Fruit fly (Drosophila melanogaster) whole organism, prepupa: Measurements from ENCODE around the gene CG34376.

Experiments
- Blimp-1 ChIP-seq: fragments of 200-800 bp; sonication (Bioruptor generic); optimal IDR thresholded peaks from 3 replicates; lab custom pipeline; 2017; ENCODE audit warnings: missing biosample characterization, missing genetic modification characterization, mild to moderate bottlenecking, moderate library complexity, missing genetic modification reagents
- CG10631 ChIP-seq: fragments of 200-800 bp; sonication (Bioruptor generic); optimal IDR thresholded peaks from 2 replicates; lab custom pipeline; 2016; ENCODE audit warnings: missing biosample characterization, missing genetic modification characterization
- CG11294 ChIP-seq: fragments of 200-800 bp; sonication (Bioruptor generic); IDR thresholded peaks from 2 replicates; pipeline ENCODE4 v1.3.6; 2022; ENCODE audit warnings: missing biosample characterization, missing genetic modification characterization
- CG11762 ChIP-seq: fragments of 200-800 bp; sonication (Bioruptor generic); optimal IDR thresholded peaks from 3 replicates; lab custom pipeline; 2016; ENCODE audit warnings: missing biosample characterization, missing genetic modification characterization; ENCODE audit not compliant: insufficient read depth
- CG15336 ChIP-seq: fragments of 200-800 bp; sonication (Bioruptor generic); IDR thresholded peaks from 2 replicates; pipeline ENCODE4 v1.3.6; 2022; ENCODE audit warnings: missing biosample characterization, missing genetic modification characterization
- CG1621 ChIP-seq: fragments of 200-800 bp; sonication (Bioruptor generic); optimal IDR thresholded peaks from 3 replicates; lab custom pipeline; 2018; ENCODE audit warnings: missing biosample characterization, mild to moderate bottlenecking, missing genetic modification characterization
- CG16779 ChIP-seq: fragments of 200-800 bp; sonication (Bioruptor generic); optimal IDR thresholded peaks from 3 replicates; lab custom pipeline; 2017; ENCODE audit warnings: missing biosample characterization, mild to moderate bottlenecking, missing genetic modification characterization
- CG3032 ChIP-seq: fragments of 200-800 bp; optimal IDR thresholded peaks from 2 replicates; lab custom pipeline; 2019; ENCODE audit warnings: missing biosample characterization, mild to moderate bottlenecking, missing genetic modification characterization, moderate library complexity
- CG31627 ChIP-seq: fragments of 200-800 bp; sonication (Bioruptor generic); optimal IDR thresholded peaks from 3 replicates; lab custom pipeline; 2016; ENCODE audit warnings: missing biosample characterization, missing genetic modification characterization
- CG32006 ChIP-seq: fragments of 200-800 bp; sonication (Bioruptor generic); optimal IDR thresholded peaks from 3 replicates; lab custom pipeline; 2017; ENCODE audit warnings: missing biosample characterization, mild to moderate bottlenecking, missing genetic modification characterization
- CG34406 ChIP-seq: fragments of 200-800 bp; sonication (Bioruptor generic); optimal IDR thresholded peaks from 3 replicates; lab custom pipeline; 2016; ENCODE audit warnings: missing biosample characterization, missing genetic modification characterization
- CG4318 ChIP-seq: fragments of 200-800 bp; sonication (Bioruptor generic); optimal IDR thresholded peaks from 3 replicates; lab custom pipeline; 2017; ENCODE audit warnings: missing biosample characterization, mild to moderate bottlenecking, missing genetic modification characterization
- CG6163 ChIP-seq: fragments of 200-800 bp; sonication (Bioruptor generic); IDR thresholded peaks from 3 replicates; pipeline ENCODE4 v1.3.6; 2022; ENCODE audit warnings: missing biosample characterization, missing genetic modification characterization
- CG6276 ChIP-seq: fragments of 200-800 bp; sonication (Bioruptor generic); optimal IDR thresholded peaks from 2 replicates; lab custom pipeline; 2017; ENCODE audit warnings: missing biosample characterization, mild to moderate bottlenecking, missing genetic modification characterization
- CG6808 ChIP-seq: fragments of 200-800 bp; sonication (Bioruptor generic); optimal IDR thresholded peaks from 3 replicates; lab custom pipeline; 2017; ENCODE audit warnings: missing biosample characterization, missing genetic modification characterization, mild to moderate bottlenecking, moderate library complexity, missing genetic modification reagents
- CG6854 ChIP-seq: fragments of 200-800 bp; sonication (Bioruptor generic); optimal IDR thresholded peaks from 2 replicates; lab custom pipeline; 2017; ENCODE audit warnings: missing biosample characterization, mild to moderate bottlenecking, missing genetic modification characterization
- CG7368 ChIP-seq: fragments of 200-800 bp; sonication (Bioruptor generic); optimal IDR thresholded peaks from 3 replicates; lab custom pipeline; 2016; ENCODE audit warnings: missing biosample characterization, missing genetic modification characterization
- CG8119 ChIP-seq: fragments of 200-800 bp; sonication (Bioruptor generic); IDR thresholded peaks from 3 replicates; pipeline ENCODE4 v1.3.6; 2022; ENCODE audit warnings: missing biosample characterization, missing genetic modification characterization
- CG8319 ChIP-seq: fragments of 200-800 bp; sonication (Bioruptor generic); optimal IDR thresholded peaks from 3 replicates; lab custom pipeline; 2016; ENCODE audit warnings: missing biosample characterization, missing genetic modification characterization
- CG8632 ChIP-seq: fragments of 200-800 bp; sonication (Bioruptor generic); optimal IDR thresholded peaks from 3 replicates; lab custom pipeline; 2016; ENCODE audit warnings: missing biosample characterization, missing genetic modification characterization
- CG9139 ChIP-seq: fragments of 200-800 bp; sonication (Bioruptor generic); optimal IDR thresholded peaks from 3 replicates; lab custom pipeline; 2017; ENCODE audit warnings: missing biosample characterization, mild to moderate bottlenecking, missing genetic modification characterization
- Eip75B ChIP-seq: fragments of 200-800 bp; sonication (Bioruptor generic); optimal IDR thresholded peaks from 3 replicates; lab custom pipeline; 2016; ENCODE audit warnings: missing biosample characterization, missing genetic modification characterization
- Eip78C ChIP-seq: fragments of 200-800 bp; sonication (Bioruptor generic); peaks from one replicate; lab custom pipeline; 2016; ENCODE audit warnings: missing biosample characterization, missing genetic modification characterization
- Eip93F ChIP-seq: fragments of 200-800 bp; sonication (Bioruptor generic); optimal IDR thresholded peaks from 2 replicates; lab custom pipeline; 2016; ENCODE audit warnings: missing biosample characterization, mild to moderate bottlenecking, missing genetic modification characterization
- Ets21C ChIP-seq: fragments of 200-800 bp; sonication (Bioruptor generic); optimal IDR thresholded peaks from 3 replicates; lab custom pipeline; 2016; ENCODE audit warnings: missing biosample characterization, missing genetic modification characterization
- Ets96B ChIP-seq: fragments of 200-800 bp; optimal IDR thresholded peaks from 2 replicates; lab custom pipeline; 2019; ENCODE audit warnings: missing biosample characterization, mild to moderate bottlenecking, missing genetic modification characterization, moderate library complexity
- Gug ChIP-seq: fragments of 200-800 bp; sonication (Bioruptor generic); IDR thresholded peaks from 2 replicates; pipeline ENCODE4 v1.3.6; 2022; ENCODE audit warnings: missing biosample characterization, missing genetic modification characterization
- Hr38 ChIP-seq: sonication (Bioruptor generic); optimal IDR thresholded peaks from 2 replicates; lab custom pipeline; 2016; ENCODE audit warnings: missing biosample characterization, missing genetic modification characterization
- Hr39 ChIP-seq: fragments of 200-800 bp; sonication (Bioruptor generic); optimal IDR thresholded peaks from 2 replicates; lab custom pipeline; 2016; ENCODE audit warnings: missing biosample characterization, missing genetic modification characterization
- Hr4 ChIP-seq: fragments of 200-800 bp; sonication (Bioruptor generic); optimal IDR thresholded peaks from 3 replicates; lab custom pipeline; 2016; ENCODE audit warnings: missing biosample characterization, missing genetic modification characterization
- Lpt ChIP-seq: fragments of 200-800 bp; sonication (Bioruptor generic); optimal IDR thresholded peaks from 3 replicates; lab custom pipeline; 2016; ENCODE audit warnings: missing biosample characterization, missing genetic modification characterization
- Met ChIP-seq: fragments of 200-800 bp; sonication (Bioruptor generic); optimal IDR thresholded peaks from 3 replicates; lab custom pipeline; 2016; ENCODE audit warnings: missing biosample characterization, missing genetic modification characterization
- OdsH ChIP-seq: fragments of 200-800 bp; sonication (Bioruptor generic); optimal IDR thresholded peaks from 3 replicates; lab custom pipeline; 2016; ENCODE audit warnings: missing biosample characterization, missing genetic modification characterization
- Smox ChIP-seq: fragments of 200-800 bp; sonication (Bioruptor generic); optimal IDR thresholded peaks from 3 replicates; lab custom pipeline; 2016; ENCODE audit warnings: missing biosample characterization, missing genetic modification characterization
- Sox102F ChIP-seq: fragments of 200-800 bp; sonication (Bioruptor generic); optimal IDR thresholded peaks from 2 replicates; lab custom pipeline; 2016; ENCODE audit warnings: missing biosample characterization, mild to moderate bottlenecking, missing genetic modification characterization
- Sox14 ChIP-seq: fragments of 200-800 bp; sonication (Bioruptor generic); optimal IDR thresholded peaks from 3 replicates; lab custom pipeline; 2016; ENCODE audit warnings: missing biosample characterization, missing genetic modification characterization
- Sox15 ChIP-seq: fragments of 200-800 bp; sonication (Bioruptor generic); optimal IDR thresholded peaks from 3 replicates; lab custom pipeline; 2016; ENCODE audit warnings: missing biosample characterization, missing genetic modification characterization
- achi ChIP-seq: fragments of 200-800 bp; sonication (Bioruptor generic); optimal IDR thresholded peaks from 3 replicates; lab custom pipeline; 2016; ENCODE audit warnings: missing biosample characterization, missing genetic modification characterization
- acj6 ChIP-seq: fragments of 200-800 bp; sonication (Bioruptor generic); optimal IDR thresholded peaks from 3 replicates; lab custom pipeline; 2016; ENCODE audit warnings: missing biosample characterization, missing genetic modification characterization
- cyc ChIP-seq: fragments of 200-800 bp; sonication (Bioruptor generic); optimal IDR thresholded peaks from 3 replicates; lab custom pipeline; 2016; ENCODE audit warnings: missing biosample characterization, missing genetic modification characterization
- dac ChIP-seq: fragments of 200-800 bp; sonication (Bioruptor generic); optimal IDR thresholded peaks from 2 replicates; lab custom pipeline; 2017; ENCODE audit warnings: missing biosample characterization, mild to moderate bottlenecking, missing genetic modification characterization
- eg ChIP-seq: fragments of 200-800 bp; sonication (Bioruptor generic); IDR thresholded peaks from 3 replicates; pipeline ENCODE4 v1.3.6; 2022; ENCODE audit warnings: missing biosample characterization, missing genetic modification characterization
- esn ChIP-seq: fragments of 200-800 bp; sonication (Bioruptor generic); optimal IDR thresholded peaks from 2 replicates; lab custom pipeline; 2016; ENCODE audit warnings: missing biosample characterization, mild to moderate bottlenecking, missing genetic modification characterization, moderate library complexity
- fd85E ChIP-seq: fragments of 200-800 bp; sonication (Bioruptor generic); optimal IDR thresholded peaks from 3 replicates; lab custom pipeline; 2016; ENCODE audit warnings: missing biosample characterization, missing genetic modification characterization
- fkh ChIP-seq: fragments of 200-800 bp; sonication (Bioruptor generic); optimal IDR thresholded peaks from 3 replicates; lab custom pipeline; 2017; ENCODE audit warnings: missing biosample characterization, mild to moderate bottlenecking, missing genetic modification characterization, moderate library complexity
- lz ChIP-seq: fragments of 200-800 bp; sonication (Bioruptor generic); optimal IDR thresholded peaks from 3 replicates; lab custom pipeline; 2016; ENCODE audit warnings: missing biosample characterization, missing genetic modification characterization
- net ChIP-seq: fragments of 200-800 bp; sonication (Bioruptor generic); optimal IDR thresholded peaks from 3 replicates; lab custom pipeline; 2016; ENCODE audit warnings: missing biosample characterization, missing genetic modification characterization
- pdm3 ChIP-seq: fragments of 200-800 bp; sonication (Bioruptor generic); optimal IDR thresholded peaks from 3 replicates; lab custom pipeline; 2016; ENCODE audit warnings: missing biosample characterization, missing genetic modification characterization
- salr ChIP-seq, 2 experiments: fragments of 200-800 bp; sonication (Bioruptor generic); optimal IDR thresholded peaks; 3 replicates each; lab custom pipeline; 2016 to 2018; ENCODE audit warnings: missing biosample characterization in 2 of 2, missing genetic modification characterization in 2 of 2, mild to moderate bottlenecking in 1 of 2
- spab ChIP-seq: fragments of 200-800 bp; sonication (Bioruptor generic); optimal IDR thresholded peaks from 2 replicates; lab custom pipeline; 2017; ENCODE audit warnings: missing biosample characterization, mild to moderate bottlenecking, missing genetic modification characterization, missing genetic modification reagents
- ss ChIP-seq, 2 experiments: fragments of 200-800 bp; sonication (Bioruptor generic); optimal IDR thresholded peaks; 2 replicates in 1 of 2; 3 replicates in 1 of 2; lab custom pipeline; 2017 to 2018; ENCODE audit warnings: mild to moderate bottlenecking in 2 of 2, missing biosample characterization in 2 of 2, missing genetic modification characterization in 2 of 2, moderate library complexity in 1 of 2
- svp ChIP-seq: fragments of 200-800 bp; sonication (Bioruptor generic); peaks from one replicate; lab custom pipeline; 2016; ENCODE audit warnings: missing biosample characterization, missing genetic modification characterization
- topi ChIP-seq: fragments of 200-800 bp; sonication (Bioruptor generic); optimal IDR thresholded peaks from 3 replicates; lab custom pipeline; 2016; ENCODE audit warnings: missing biosample characterization, missing genetic modification characterization
- vri ChIP-seq: fragments of 200-800 bp; sonication (Bioruptor generic); optimal IDR thresholded peaks from 3 replicates; lab custom pipeline; 2016; ENCODE audit warnings: missing biosample characterization, mild to moderate bottlenecking, missing genetic modification characterization

CG34376 gene

DNA sequence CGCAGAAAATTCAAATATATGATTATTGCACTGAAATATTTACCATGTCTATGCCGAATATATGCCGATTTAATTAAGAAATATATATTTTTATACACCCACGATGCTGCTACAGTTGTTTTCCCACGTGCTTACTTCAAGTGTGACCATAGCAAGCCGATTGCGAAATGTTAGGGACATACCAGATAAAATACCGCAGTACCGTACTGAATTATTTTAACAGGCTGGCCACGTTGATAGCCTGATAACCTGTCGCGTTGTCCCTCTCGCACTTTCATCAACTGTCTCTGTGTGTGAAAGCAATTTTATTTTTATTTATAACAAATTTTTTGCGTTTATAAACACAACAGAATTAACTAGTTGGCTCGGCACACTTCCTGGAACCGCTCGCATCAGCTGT, 27.0 kb upstream of the CG34376 start, which contains the start of the genes Nop56 and mats:
Nop56 (minus strand) TSS at position 158 of the 400 bp plus-strand sequence.
mats (plus strand) TSS at position 251 of the 400 bp plus-strand sequence.
- TF ChIP-seq Eip78C (peak; percentile 55), CG16779 (tag; lab: Kevin White, UChicago) (no peak), Lpt (GFP tag; lab: Kevin White, UChicago) (no peak), CG6163 (GFP tag; lab: Robert Waterston, UW) (no peak), Eip75B (GFP tag; lab: Kevin White, UChicago) (no peak), CG11294 (no peak), Blimp-1 (GFP tag; lab: Kevin White, UChicago) (no peak), eg (GFP tag; lab: Robert Waterston, UW) (no peak), Hr39 (GFP tag; lab: Kevin White, UChicago) (no peak), Hr38 (GFP tag; lab: Kevin White, UChicago) (no peak), esn (GFP tag; lab: Kevin White, UChicago) (no peak), Eip93F (GFP tag; lab: Kevin White, UChicago) (peak; percentile 14), CG8119 (GFP tag; lab: Robert Waterston, UW) (no peak), CG7368 (GFP tag; lab: Kevin White, UChicago) (no peak), OdsH (GFP tag; lab: Kevin White, UChicago) (no peak), Met (GFP tag; lab: Kevin White, UChicago) (no peak), ss (GFP tag; optimal IDR thresholded peaks at IDR 0.05; lab: Kevin White, UChicago) (no peak), acj6 (GFP tag; lab: Kevin White, UChicago) (no peak), topi (GFP tag; lab: Kevin White, UChicago) (peak; percentile 26), fd85E (GFP tag; lab: Kevin White, UChicago) (no peak), CG32006 (GFP tag; lab: Kevin White, UChicago) (no peak), CG9139 (GFP tag; lab: Kevin White, UChicago) (no peak), CG34406 (GFP tag; lab: Kevin White, UChicago) (no peak), Gug (GFP tag; lab: Robert Waterston, UW) (no peak), achi (GFP tag; lab: Kevin White, UChicago) (no peak), Ets21C (GFP tag; lab: Kevin White, UChicago) (no peak), CG15336 (GFP tag; lab: Robert Waterston, UW) (no peak), svp (GFP tag; lab: Kevin White, UChicago) (peak; percentile 70), dac (GFP tag; lab: Kevin White, UChicago) (no peak), CG11762 (GFP tag; lab: Kevin White, UChicago) (no peak), CG6854 (GFP tag; lab: Kevin White, UChicago) (no peak), CG31627 (GFP tag; lab: Kevin White, UChicago) (no peak), CG8632 (GFP tag; lab: Kevin White, UChicago) (no peak), Sox14 (peak; percentile 41), CG8319 (GFP tag; lab: Kevin White, UChicago) (no peak), CG10631 (GFP tag; lab: Kevin White, UChicago) (no peak), spab (GFP tag; lab: Kevin White, UChicago) (no peak), fkh (GFP tag; lab: Kevin White, UChicago) (peak; percentile 7), pdm3 (GFP tag; lab: Kevin White, UChicago) (no peak), cyc (GFP tag; lab: Kevin White, UChicago) (no peak), lz (GFP tag; lab: Kevin White, UChicago) (no peak), net (no peak), vri (GFP tag; lab: Kevin White, UChicago) (peak; percentile 46), CG6276 (no peak), Ets96B (tag; lab: Kevin White, UChicago) (no peak), Sox15 (no peak), salr (GFP tag; optimal IDR thresholded peaks at IDR 0.05; lab: Kevin White, UChicago) (peak in 1 of 2 experiments; percentile 1), Hr4 (no peak), Smox (GFP tag; lab: Kevin White, UChicago) (no peak), CG3032 (tag; lab: Kevin White, UChicago) (no peak), CG6808 (no peak), CG4318 (GFP tag; lab: Kevin White, UChicago) (no peak), Sox102F (no peak), CG1621 (tag; lab: Kevin White, UChicago) (no peak)
